2 worm cellular contexts compared by ENCODE assay signal in the genomic region with DNA sequence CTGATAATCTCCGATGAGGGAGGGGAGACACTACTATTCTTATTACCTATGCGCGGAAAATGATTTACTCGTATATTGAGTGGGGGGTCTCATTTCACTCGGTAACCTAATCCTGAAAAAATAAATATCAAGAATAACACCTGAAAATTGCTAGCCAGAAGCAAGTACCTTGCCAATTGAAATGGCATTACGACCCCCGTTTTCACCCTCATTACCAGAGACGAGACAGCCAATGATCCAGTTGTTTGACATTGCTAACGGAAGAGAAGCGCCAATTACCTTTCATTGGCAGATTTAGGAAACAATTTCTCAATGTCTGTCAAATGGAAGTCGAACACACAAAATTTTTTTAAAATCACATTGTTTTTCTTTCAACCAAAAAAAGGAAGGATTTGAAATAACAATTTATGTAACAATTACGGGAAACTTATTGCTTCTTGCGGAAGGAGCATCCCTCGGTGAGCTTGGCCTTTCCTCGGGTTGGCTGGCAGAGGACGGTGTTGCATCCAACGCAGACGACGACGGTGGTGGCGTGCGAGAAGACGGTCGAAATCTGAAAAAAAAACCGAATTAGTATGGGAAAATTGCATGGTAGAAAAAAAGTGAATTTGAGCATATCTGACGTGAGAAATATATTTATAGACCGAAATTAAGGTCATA.
A peak's percentile ranks its signal among the peaks of the same experiment; 100 is the strongest.
TF ChIP-seq lines count a peak whose summit lies in the region.

No protein-coding gene starts in this region.

TF ChIP-seq in whole organism, L4 larva, 104 proteins besides CTCF, POLR2A, EP300 and RAD21 (continued from another document):
- TF ChIP-seq zfp-2 (tag; optimal IDR thresholded peaks at IDR 0.05; lab: Kevin White, UChicago) (no peak), lsy-2 (tag; optimal IDR thresholded peaks at IDR 0.05; lab: Kevin White, UChicago) (no peak), T26A8.4 (GFP tag; IDR thresholded peaks at IDR 0.05; lab: Robert Waterston, UW) (no peak), lin-39 (tag; optimal IDR thresholded peaks at IDR 0.05; lab: Kevin White, UChicago) (no peak), vab-7 (GFP tag; IDR thresholded peaks at IDR 0.05; lab: Robert Waterston, UW) (no peak), nhr-76 (tag; optimal IDR thresholded peaks at IDR 0.05; lab: Kevin White, UChicago) (no peak), pha-4 (GFP tag; IDR thresholded peaks at IDR 0.05; lab: Robert Waterston, UW) (no peak; the same call in 1 of the 2 replicates), pha-4 (tag; optimal IDR thresholded peaks at IDR 0.05; lab: Kevin White, UChicago) (no peak), Y48G9A.11 (GFP tag; IDR thresholded peaks at IDR 0.05; lab: Robert Waterston, UW) (peak; percentile 86; the same call in 1 of the 2 replicates), set-16 (GFP tag; IDR thresholded peaks at IDR 0.05; lab: Robert Waterston, UW) (0 out of 2 replicates have a peak, but pooled peaks have one; percentile 19), php-3 (GFP tag; IDR thresholded peaks at IDR 0.05; lab: Robert Waterston, UW) (no peak), lin-38 (GFP tag; IDR thresholded peaks at IDR 0.05; lab: Robert Waterston, UW) (peak; percentile 65), ztf-11 (tag; optimal IDR thresholded peaks at IDR 0.05; lab: Kevin White, UChicago) (no peak), spr-3 (GFP tag; optimal IDR thresholded peaks at IDR 0.05; lab: Kevin White, UChicago) (peak; percentile 25), nhr-42 (GFP tag; IDR thresholded peaks at IDR 0.05; lab: Robert Waterston, UW) (no peak), fos-1 (tag; optimal IDR thresholded peaks at IDR 0.05; lab: Kevin White, UChicago) (no peak), zag-1 (tag; optimal IDR thresholded peaks at IDR 0.05; lab: Kevin White, UChicago) (no peak), saeg-2 (GFP tag; IDR thresholded peaks at IDR 0.05; lab: Robert Waterston, UW) (no peak), unc-130 (GFP tag; optimal IDR thresholded peaks at IDR 0.05; lab: Kevin White, UChicago) (no peak), ZK337.2 (GFP tag; IDR thresholded peaks at IDR 0.05; lab: Robert Waterston, UW) (0 out of 2 replicates have a peak, but pooled peaks have one; percentile 29), nhr-111 (GFP tag; optimal IDR thresholded peaks at IDR 0.05; lab: Kevin White, UChicago) (peak; percentile 49), dmd-6 (GFP tag; IDR thresholded peaks at IDR 0.05; lab: Robert Waterston, UW) (no peak), zfp-3 (GFP tag; conservative IDR thresholded peaks at IDR 0.05; lab: Robert Waterston, UW) (no peak), daf-8 (GFP tag; IDR thresholded peaks at IDR 0.05; lab: Robert Waterston, UW) (no peak), tra-1 (GFP tag; IDR thresholded peaks at IDR 0.05; lab: Robert Waterston, UW) (no peak), attf-4 (tag; optimal IDR thresholded peaks at IDR 0.05; lab: Kevin White, UChicago) (no peak), ceh-62 (tag; optimal IDR thresholded peaks at IDR 0.05; lab: Kevin White, UChicago) (no peak), dmd-8 (GFP tag; IDR thresholded peaks at IDR 0.05; lab: Robert Waterston, UW) (peak; percentile 65; the same call in 1 of the 2 replicates), duxl-1 (tag; optimal IDR thresholded peaks at IDR 0.05; lab: Kevin White, UChicago; ENCODE audit: poor library complexity) (no peak), lin-15B (tag; optimal IDR thresholded peaks at IDR 0.05; lab: Kevin White, UChicago) (no peak), snpc-1.2 (GFP tag; IDR thresholded peaks at IDR 0.05; lab: Robert Waterston, UW) (peak; percentile 79), lim-7 (GFP tag; IDR thresholded peaks at IDR 0.05; lab: Robert Waterston, UW) (0 out of 2 replicates have a peak, but pooled peaks have one; percentile 14), nhr-6 (tag; optimal IDR thresholded peaks at IDR 0.05; lab: Kevin White, UChicago) (no peak), F26F4.8 (GFP tag; conservative IDR thresholded peaks at IDR 0.05; lab: Robert Waterston, UW) (no peak), D1046.2 (GFP tag; IDR thresholded peaks at IDR 0.05; lab: Robert Waterston, UW) (no peak), daf-19 (GFP tag; conservative IDR thresholded peaks at IDR 0.05; lab: Robert Waterston, UW) (no peak), madf-5 (GFP tag; IDR thresholded peaks at IDR 0.05; lab: Robert Waterston, UW) (peak in 1 of 2 experiments; percentile 56; a peak in 1 of 4 replicates), F44E2.7 (GFP tag; IDR thresholded peaks at IDR 0.05; lab: Robert Waterston, UW) (no peak), aly-2 (tag; optimal IDR thresholded peaks at IDR 0.05; lab: Kevin White, UChicago) (no peak), nhr-10 (tag; optimal IDR thresholded peaks at IDR 0.05; lab: Kevin White, UChicago) (no peak), rbr-2 (tag; optimal IDR thresholded peaks at IDR 0.05; lab: Kevin White, UChicago) (no peak), nhr-11 (tag; optimal IDR thresholded peaks at IDR 0.05; lab: Kevin White, UChicago) (no peak), Y105C5A.15 (GFP tag; IDR thresholded peaks at IDR 0.05; lab: Robert Waterston, UW) (no peak), zip-11 (GFP tag; IDR thresholded peaks at IDR 0.05; lab: Robert Waterston, UW) (no peak), lin-13 (GFP tag; optimal IDR thresholded peaks at IDR 0.05; lab: Kevin White, UChicago) (no peak), daf-12 (tag; optimal IDR thresholded peaks at IDR 0.05; lab: Kevin White, UChicago) (no peak), spr-1 (tag; optimal IDR thresholded peaks at IDR 0.05; lab: Kevin White, UChicago) (no peak)

TF ChIP-seq in whole organism, young adult, 124 proteins besides CTCF, POLR2A, EP300 and RAD21 (continued from another document):
- TF ChIP-seq nfyb-1 (GFP tag; IDR thresholded peaks at IDR 0.05; lab: Robert Waterston, UW) (0 out of 2 replicates have a peak, but pooled peaks have one; percentile 33), snpc-3.4 (tag; optimal IDR thresholded peaks at IDR 0.05; lab: Kevin White, UChicago) (peak; percentile 19), lsy-27 (tag; optimal IDR thresholded peaks at IDR 0.05; lab: Kevin White, UChicago; ENCODE audit: borderline replicate concordance, insufficient read depth) (no peak), Y56A3A.18 (GFP tag; IDR thresholded peaks at IDR 0.05; lab: Robert Waterston, UW) (peak; percentile 79), F39B2.1 (GFP tag; IDR thresholded peaks at IDR 0.05; lab: Robert Waterston, UW) (peak; percentile 74), zfh-2 (GFP tag; conservative IDR thresholded peaks at IDR 0.05; lab: Robert Waterston, UW) (peak; percentile 52), rcor-1 (GFP tag; IDR thresholded peaks at IDR 0.05; lab: Robert Waterston, UW) (peak; percentile 66; the same call in 1 of the 2 replicates), B0019.2 (GFP tag; conservative IDR thresholded peaks at IDR 0.05; lab: Robert Waterston, UW) (no peak), let-607 (tag; optimal IDR thresholded peaks at IDR 0.05; lab: Kevin White, UChicago) (peak in 1 of 2 experiments; percentile 1), attf-6 (GFP tag; IDR thresholded peaks at IDR 0.05; lab: Robert Waterston, UW) (peak; percentile 78; the same call in 1 of the 2 replicates), hlh-12 (tag; optimal IDR thresholded peaks at IDR 0.05; lab: Kevin White, UChicago) (no peak), madf-6 (GFP tag; IDR thresholded peaks at IDR 0.05; lab: Robert Waterston, UW) (peak; percentile 81), madf-8 (GFP tag; conservative IDR thresholded peaks at IDR 0.05; lab: Robert Waterston, UW) (no peak), rec-8 (tag; optimal IDR thresholded peaks at IDR 0.05; lab: Kevin White, UChicago) (no peak), hsf-1 (GFP tag; IDR thresholded peaks at IDR 0.05; lab: Robert Waterston, UW) (peak; percentile 80), unc-62 (GFP tag; optimal IDR thresholded peaks at IDR 0.05; lab: Kevin White, UChicago) (no peak), nfya-2 (GFP tag; IDR thresholded peaks at IDR 0.05; lab: Robert Waterston, UW) (0 out of 2 replicates have a peak, but pooled peaks have one; percentile 62), attf-3 (GFP tag; conservative IDR thresholded peaks at IDR 0.05; lab: Robert Waterston, UW) (0 out of 2 replicates have a peak, but pooled peaks have one; percentile 22), B0035.1 (tag; optimal IDR thresholded peaks at IDR 0.05; lab: Kevin White, UChicago) (no peak), hmg-20 (GFP tag; IDR thresholded peaks at IDR 0.05; lab: Robert Waterston, UW) (0 out of 2 replicates have a peak, but pooled peaks have one; percentile 6), ekl-4 (GFP tag; IDR thresholded peaks at IDR 0.05; lab: Robert Waterston, UW) (peak; percentile 90), dox-1 (GFP tag; IDR thresholded peaks at IDR 0.05; lab: Robert Waterston, UW) (no peak), ama-1 (optimal IDR thresholded peaks at IDR 0.05; lab: Kevin White, UChicago) (no peak), ama-1 (GFP tag; optimal IDR thresholded peaks at IDR 0.05; lab: Kevin White, UChicago) (peak in 1 of 2 experiments; percentile 89), dpl-1 (GFP tag; optimal IDR thresholded peaks at IDR 0.05; lab: Kevin White, UChicago) (no peak), ceh-79 (tag; optimal IDR thresholded peaks at IDR 0.05; lab: Kevin White, UChicago) (no peak), tlf-1 (GFP tag; optimal IDR thresholded peaks at IDR 0.05; lab: Kevin White, UChicago) (peak; percentile 12), C06A6.2 (GFP tag; conservative IDR thresholded peaks at IDR 0.05; lab: Robert Waterston, UW) (no peak), ztf-18 (tag; optimal IDR thresholded peaks at IDR 0.05; lab: Kevin White, UChicago) (no peak), gei-17 (GFP tag; optimal IDR thresholded peaks at IDR 0.05; lab: Kevin White, UChicago) (no peak), xnd-1 (tag; optimal IDR thresholded peaks at IDR 0.05; lab: Kevin White, UChicago) (no peak), nhr-90 (tag; optimal IDR thresholded peaks at IDR 0.05; lab: Kevin White, UChicago) (no peak), ccch-3 (GFP tag; optimal IDR thresholded peaks at IDR 0.05; lab: Kevin White, UChicago) (no peak)
TF ChIP-seq in whole organism, young adult: peak in this region for 45.
